Fruit fly (Drosophila melanogaster): ENCODE data around the gene fkh.

dm6 chr3R:28556385-28556784 lies 28.7 kb downstream of the fkh start:
- TF ChIP-seq CG3032 (tag; optimal IDR thresholded peaks at IDR 0.05) (no peak), CG32006 (GFP tag; optimal IDR thresholded peaks at IDR 0.05) (no peak), lz (GFP tag; optimal IDR thresholded peaks at IDR 0.05) (no peak), esn (GFP tag; optimal IDR thresholded peaks at IDR 0.05) (no peak), Sox102F (GFP tag; optimal IDR thresholded peaks at IDR 0.05) (no peak), fkh (GFP tag; optimal IDR thresholded peaks at IDR 0.05) (peak; percentile 99), CG1621 (tag; optimal IDR thresholded peaks at IDR 0.05) (no peak), CG34406 (GFP tag; optimal IDR thresholded peaks at IDR 0.05) (no peak)
